Worm (Caenorhabditis elegans) whole organism, midembryonic: ENCODE data around the gene fbxb-96.

Experiments
- T22C8.4 ChIP-seq: fragments of 200-800 bp; sonication (Bioruptor generic); IDR thresholded peaks from 2 replicates; pipeline ENCODE4 v1.3.6; 2022; ENCODE audit warnings: missing genetic modification characterization, missing compliant biosample characterization
- flt-1 ChIP-seq: fragments of 200-800 bp; sonication (Bioruptor generic); IDR thresholded peaks from 2 replicates; pipeline ENCODE4 v1.3.6; 2022; ENCODE audit warnings: missing genetic modification characterization, missing compliant biosample characterization
- klf-2 ChIP-seq: fragments of 200-800 bp; sonication (Bioruptor generic); conservative IDR thresholded peaks from 2 replicates; pipeline ENCODE4 v1.3.6; 2022; ENCODE audit warnings: missing genetic modification reagents, missing genetic modification characterization, missing compliant biosample characterization
- med-1 ChIP-seq: sonication (generic microtip); optimal IDR thresholded peaks from 2 replicates; lab custom pipeline; 2017; ENCODE audit warnings: missing genetic modification characterization, mild to moderate bottlenecking, missing compliant biosample characterization, antibody characterized with exemption, missing genetic modification reagents; ENCODE audit not compliant: insufficient read depth
- ref-1 ChIP-seq: fragments of 200-800 bp; sonication (Bioruptor generic); conservative IDR thresholded peaks from 2 replicates; pipeline ENCODE4 v1.3.6; 2022; ENCODE audit warnings: missing genetic modification reagents, missing genetic modification characterization, missing compliant biosample characterization
- ztf-23 ChIP-seq: fragments of 200-800 bp; sonication (Bioruptor generic); IDR thresholded peaks from 2 replicates; pipeline ENCODE4 v1.3.6; 2022; ENCODE audit warnings: missing genetic modification reagents, missing genetic modification characterization, missing compliant biosample characterization

- TF ChIP-seq flt-1 (no peak), T22C8.4 (no peak), med-1 (GFP tag; lab: Kevin White, UChicago) (no peak), klf-2 (no peak), ztf-23 (no peak), ref-1 (GFP tag; lab: Robert Waterston, UW) (no peak)
Observed at ce11 chrII:1878663-1879062, 28.5 kb upstream of the fbxb-96 start, which contains the start of gene math-16.
